Worm (Caenorhabditis elegans) whole organism, late embryonic: ENCODE data around the gene srg-53.
"Not testable (repeated sequence)": the region's sequence is repeated elsewhere in the genome, so short reads cannot be mapped to it uniquely, and the experiment has no call there.

Experiments
- C08G9.2 ChIP-seq: sonication (generic microtip); optimal IDR thresholded peaks from 2 replicates; lab custom pipeline; 2016; ENCODE audit warnings: mild to moderate bottlenecking, missing genetic modification characterization, moderate library complexity, missing compliant biosample characterization
- K02D7.2 ChIP-seq: sonication (generic microtip); optimal IDR thresholded peaks from 2 replicates; lab custom pipeline; 2017; ENCODE audit warnings: mild to moderate bottlenecking, missing genetic modification characterization, missing compliant biosample characterization
- T23F11.4 ChIP-seq: fragments of 200-800 bp; sonication (Bioruptor generic); optimal IDR thresholded peaks from 2 replicates; lab custom pipeline; 2018; ENCODE audit warnings: mild to moderate bottlenecking, missing genetic modification characterization, missing compliant biosample characterization
- Y22D7AL.16 ChIP-seq: sonication (generic microtip); optimal IDR thresholded peaks from 2 replicates; lab custom pipeline; 2016; ENCODE audit warnings: missing genetic modification characterization, missing compliant biosample characterization
- ceh-19 ChIP-seq: fragments of 200-800 bp; sonication (Bioruptor generic); optimal IDR thresholded peaks from 2 replicates; lab custom pipeline; 2018; ENCODE audit warnings: mild to moderate bottlenecking, missing genetic modification characterization, missing compliant biosample characterization
- ceh-22 ChIP-seq: sonication (generic microtip); optimal IDR thresholded peaks from 2 replicates; lab custom pipeline; 2017; ENCODE audit warnings: missing biosample characterization, missing genetic modification characterization
- ceh-45 ChIP-seq: fragments of 200-800 bp; sonication (Bioruptor generic); IDR thresholded peaks from 2 replicates; pipeline ENCODE4 v1.3.6; 2022; ENCODE audit warnings: missing genetic modification reagents, missing genetic modification characterization, missing compliant biosample characterization
- ceh-6 ChIP-seq: fragments of 200-800 bp; sonication (Bioruptor generic); optimal IDR thresholded peaks from 2 replicates; lab custom pipeline; 2018; ENCODE audit warnings: mild to moderate bottlenecking, missing genetic modification characterization, missing compliant biosample characterization
- ceh-9 ChIP-seq: sonication (generic microtip); optimal IDR thresholded peaks from 2 replicates; lab custom pipeline; 2016; ENCODE audit warnings: mild to moderate bottlenecking, missing genetic modification characterization, inconsistent platforms, missing compliant biosample characterization
- elt-4 ChIP-seq: sonication (generic microtip); optimal IDR thresholded peaks from 2 replicates; lab custom pipeline; 2016; ENCODE audit warnings: missing genetic modification characterization, missing compliant biosample characterization
- fax-1 ChIP-seq: sonication (generic microtip); optimal IDR thresholded peaks from 2 replicates; lab custom pipeline; 2016; ENCODE audit warnings: missing genotype, missing genetic modification characterization, missing compliant biosample characterization
- fkh-10 ChIP-seq: fragments of 150-350 bp; optimal IDR thresholded peaks from 2 replicates; lab custom pipeline; 2014; ENCODE audit warnings: missing biosample characterization, missing genetic modification reagents, missing genetic modification characterization
- hlh-13 ChIP-seq: fragments of 200-800 bp; sonication (Bioruptor generic); optimal IDR thresholded peaks from 2 replicates; lab custom pipeline; 2018; ENCODE audit warnings: mild to moderate bottlenecking, missing genetic modification characterization, missing compliant biosample characterization
- hlh-15 ChIP-seq: sonication (generic microtip); optimal IDR thresholded peaks from 2 replicates; lab custom pipeline; 2016; ENCODE audit warnings: missing genetic modification characterization, missing compliant biosample characterization
- hlh-6 ChIP-seq: sonication (generic microtip); optimal IDR thresholded peaks from 2 replicates; lab custom pipeline; 2016; ENCODE audit warnings: missing genotype, missing genetic modification characterization, missing compliant biosample characterization
- lim-6 ChIP-seq: sonication (generic microtip); optimal IDR thresholded peaks from 2 replicates; lab custom pipeline; 2016; ENCODE audit warnings: missing genetic modification characterization, missing compliant biosample characterization
- lin-11 ChIP-seq: fragments of 200-800 bp; sonication (Bioruptor generic); optimal IDR thresholded peaks from 2 replicates; lab custom pipeline; 2018; ENCODE audit warnings: mild to moderate bottlenecking, missing genetic modification characterization, missing compliant biosample characterization
- nhr-11 ChIP-seq: fragments of 150-350 bp; optimal IDR thresholded peaks from 2 replicates; lab custom pipeline; 2014; ENCODE audit warnings: missing biosample characterization, missing genetic modification characterization
- pax-1 ChIP-seq: fragments of 150-350 bp; optimal IDR thresholded peaks from 2 replicates; lab custom pipeline; 2014; ENCODE audit warnings: missing biosample characterization, missing genetic modification characterization
- pqm-1 ChIP-seq: sonication (generic microtip); optimal IDR thresholded peaks from 2 replicates; lab custom pipeline; 2016; ENCODE audit warnings: missing genetic modification characterization, missing compliant biosample characterization
- pros-1 ChIP-seq: fragments of 150-350 bp; optimal IDR thresholded peaks from 2 replicates; lab custom pipeline; 2014; ENCODE audit warnings: missing biosample characterization, missing genetic modification reagents, missing genetic modification characterization
- ref-2 ChIP-seq: sonication (generic microtip); optimal IDR thresholded peaks from 2 replicates; lab custom pipeline; 2016; ENCODE audit warnings: missing genetic modification characterization, missing compliant biosample characterization
- rnt-1 ChIP-seq: sonication (generic microtip); optimal IDR thresholded peaks from 2 replicates; lab custom pipeline; 2016; ENCODE audit warnings: missing genetic modification characterization, missing compliant biosample characterization
- sox-2 ChIP-seq: fragments of 200-800 bp; sonication (Bioruptor generic); IDR thresholded peaks from 2 replicates; pipeline ENCODE4 v1.3.6; 2022; ENCODE audit warnings: missing genetic modification reagents, missing genetic modification characterization, missing compliant biosample characterization
- tbx-7 ChIP-seq: sonication (generic microtip); optimal IDR thresholded peaks from 2 replicates; lab custom pipeline; 2016; ENCODE audit warnings: missing genotype, missing genetic modification characterization, missing compliant biosample characterization
- ttx-3 ChIP-seq: sonication (generic microtip); optimal IDR thresholded peaks from 2 replicates; lab custom pipeline; 2016; ENCODE audit warnings: missing genetic modification reagents, missing genetic modification characterization, missing compliant biosample characterization
- unc-3 ChIP-seq, 2 experiments: fragments of 200-800 bp in 1 of 2; sonication (Bioruptor generic) in 1 of 2; sonication (generic microtip) in 1 of 2; conservative IDR thresholded peaks in 1 of 2; optimal IDR thresholded peaks in 1 of 2; 2 replicates each; pipeline versions ENCODE4 v1.3.6 to Lab custom; 2016 to 2022; ENCODE audit warnings: missing compliant biosample characterization in 2 of 2, missing genetic modification characterization in 2 of 2, missing genetic modification reagents in 1 of 2
- zip-5 ChIP-seq: sonication (generic microtip); optimal IDR thresholded peaks from 2 replicates; lab custom pipeline; 2016; ENCODE audit warnings: missing genetic modification characterization, missing compliant biosample characterization
- ztf-16 ChIP-seq: sonication (generic microtip); optimal IDR thresholded peaks from 2 replicates; lab custom pipeline; 2017; ENCODE audit warnings: missing genetic modification characterization, missing compliant biosample characterization

The srg-53 gene

ce11 chrV:879171-879570 is at the start of gene srg-53:
srg-53 (plus strand) TSS chrV:879471.
- TF ChIP-seq ceh-9 (tag; lab: Kevin White, UChicago) (no peak), ztf-16 (no peak), unc-3 (GFP tag; conservative IDR thresholded peaks at IDR 0.05; lab: Robert Waterston, UW) (no peak), unc-3 (tag; optimal IDR thresholded peaks at IDR 0.05; lab: Kevin White, UChicago) (no peak), rnt-1 (tag; lab: Kevin White, UChicago) (no peak), lin-11 (tag; lab: Kevin White, UChicago) (no peak), ceh-19 (GFP tag; lab: Kevin White, UChicago) (no peak), T23F11.4 (no peak), hlh-13 (GFP tag; lab: Kevin White, UChicago) (no peak), ceh-6 (GFP tag; lab: Kevin White, UChicago) (no peak), pqm-1 (tag; lab: Kevin White, UChicago) (no peak), ttx-3 (tag; lab: Kevin White, UChicago) (no peak), tbx-7 (tag; lab: Kevin White, UChicago) (no peak), pros-1 (tag; lab: Kevin White, UChicago) (no peak), ceh-22 (tag; lab: Kevin White, UChicago) (no peak), K02D7.2 (tag; lab: Kevin White, UChicago) (no peak), sox-2 (GFP tag; lab: Robert Waterston, UW) (no peak), lim-6 (no peak), hlh-6 (tag; lab: Kevin White, UChicago) (no peak)

ce11 chrV:833368-833767 is 45.9 kb upstream of the srg-53 start, which contains the start of gene F41H8.1:
F41H8.1 (plus strand) TSS chrV:833668.
- no peak for TF ChIP-seq ceh-45
- no peak for TF ChIP-seq ceh-22 (tag; lab: Kevin White, UChicago)
- no peak for TF ChIP-seq ceh-9 (tag; lab: Kevin White, UChicago)

- not testable (repeated sequence) for TF ChIP-seq pqm-1 (tag; lab: Kevin White, UChicago); fax-1 (tag; lab: Kevin White, UChicago); sox-2 (GFP tag; lab: Robert Waterston, UW)
These were observed 40.2 kb upstream of the srg-53 start, which contains the start of the genes K09C6.7 and K09C6.10 for ce11 chrV:838984-839471. K09C6.7 (minus strand) TSS chrV:839084. K09C6.10 (plus strand) TSS chrV:839421.

ce11 chrV:842611-843010 is 36.7 kb upstream of the srg-53 start:
- TF ChIP-seq ref-2 (tag; lab: Kevin White, UChicago) (no peak), fkh-10 (GFP tag; lab: Kevin White, UChicago) (no peak), C08G9.2 (tag; lab: Kevin White, UChicago) (no peak), Y22D7AL.16 (tag; lab: Kevin White, UChicago) (no peak), hlh-15 (tag; lab: Kevin White, UChicago) (no peak)
- TF ChIP-seq, all 69 proteins: peak for 0

DNA sequence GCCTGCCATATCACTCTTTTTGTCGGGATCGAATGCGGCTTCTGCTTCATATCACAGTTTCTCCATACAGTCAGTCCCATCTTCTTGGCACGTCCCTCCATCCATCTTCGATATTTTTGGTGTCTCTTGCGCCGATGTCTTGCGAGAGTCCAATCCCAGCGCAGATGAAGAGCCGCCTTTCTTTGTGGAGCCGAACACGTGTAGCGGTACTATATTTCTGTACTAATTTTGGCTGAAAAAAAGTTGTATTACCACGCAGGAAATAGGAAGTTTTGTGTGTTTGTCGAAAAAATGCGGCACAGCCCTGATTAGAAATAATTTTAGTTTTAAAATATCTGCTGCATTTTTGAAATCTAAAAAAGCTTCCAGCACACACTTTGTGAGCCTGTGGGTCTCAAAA is 36.2 kb upstream of the srg-53 start, which contains the start of gene K09C6.8:
Gene K09C6.8 (minus strand): TSS at position 101 of the 400 bp plus-strand sequence.
- not testable (repeated sequence) for TF ChIP-seq nhr-11 (tag; lab: Kevin White, UChicago); ceh-19 (GFP tag; lab: Kevin White, UChicago); zip-5

- TF ChIP-seq elt-4 (tag; lab: Kevin White, UChicago) = no peak
- no peak for TF ChIP-seq sox-2 (GFP tag; lab: Robert Waterston, UW)
- TF ChIP-seq pax-1 (tag; lab: Kevin White, UChicago) = no peak
- no peak for TF ChIP-seq K02D7.2 (tag; lab: Kevin White, UChicago)
- TF ChIP-seq, all 69 proteins: peak for 0
These were observed 31.8 kb upstream of the srg-53 start, which contains the start of gene srbc-13 for ce11 chrV:847521-847920. srbc-13 (plus strand) TSS chrV:847821.
